Fruit fly (Drosophila melanogaster) whole organism, embryonic: Measurements from ENCODE around the gene Ns4.

Experiments used
- Atf3 ChIP-seq: fragments of 200-800 bp; sonication (Bioruptor generic); optimal IDR thresholded peaks from 3 replicates; lab custom pipeline; 2016; ENCODE audit warnings: missing biosample characterization, missing genetic modification characterization
- CG10431 ChIP-seq: fragments of 200-800 bp; sonication (Bioruptor generic); optimal IDR thresholded peaks from 3 replicates; lab custom pipeline; 2018; ENCODE audit warnings: missing biosample characterization, mild to moderate bottlenecking, missing genetic modification characterization
- CG10959 ChIP-seq: fragments of 200-800 bp; sonication (Bioruptor generic); IDR thresholded peaks from 2 replicates; pipeline ENCODE4 v1.3.6; 2022; ENCODE audit warnings: missing biosample characterization, missing genetic modification characterization
- CG11456 ChIP-seq: fragments of 200-800 bp; sonication (Bioruptor generic); IDR thresholded peaks from 3 replicates; pipeline ENCODE4 v1.3.6; 2022; ENCODE audit warnings: missing biosample characterization, missing genetic modification characterization
- CG11695 ChIP-seq: fragments of 200-800 bp; sonication (Bioruptor generic); IDR thresholded peaks from 3 replicates; pipeline ENCODE4 v1.3.6; 2022; ENCODE audit warnings: missing biosample characterization, missing genetic modification characterization
- CG1233 ChIP-seq: fragments of 200-800 bp; sonication (Bioruptor generic); optimal IDR thresholded peaks from 4 replicates; lab custom pipeline; 2018; ENCODE audit warnings: missing biosample characterization, mild to moderate bottlenecking, missing genetic modification characterization
- CG13894 ChIP-seq: fragments of 200-800 bp; sonication (Bioruptor generic); optimal IDR thresholded peaks from 3 replicates; lab custom pipeline; 2018; ENCODE audit warnings: missing biosample characterization, mild to moderate bottlenecking, missing genetic modification characterization, moderate library complexity
- CG14965 ChIP-seq: fragments of 200-800 bp; sonication (Bioruptor generic); optimal IDR thresholded peaks from 2 replicates; lab custom pipeline; 2016; ENCODE audit warnings: missing biosample characterization, missing genetic modification characterization, borderline replicate concordance
- CG15073 ChIP-seq: fragments of 200-800 bp; sonication (Bioruptor generic); optimal IDR thresholded peaks from 2 replicates; lab custom pipeline; 2016; ENCODE audit warnings: missing biosample characterization, missing genetic modification characterization
- CG15514 ChIP-seq: fragments of 200-800 bp; sonication (Bioruptor generic); optimal IDR thresholded peaks from 3 replicates; lab custom pipeline; 2017; ENCODE audit warnings: missing biosample characterization, missing genetic modification characterization, mild to moderate bottlenecking, moderate library complexity, missing genetic modification reagents
- CG16815 ChIP-seq: fragments of 200-800 bp; sonication (Bioruptor generic); optimal IDR thresholded peaks from 3 replicates; lab custom pipeline; 2017; ENCODE audit warnings: missing biosample characterization, mild to moderate bottlenecking, missing genetic modification characterization
- CG2199 ChIP-seq: fragments of 200-800 bp; sonication (Bioruptor generic); IDR thresholded peaks from 3 replicates; pipeline ENCODE4 v1.3.6; 2022; ENCODE audit warnings: missing biosample characterization, missing genetic modification characterization
- CG32532 ChIP-seq: fragments of 200-800 bp; sonication (Bioruptor generic); IDR thresholded peaks from 2 replicates; pipeline ENCODE4 v1.3.6; 2022; ENCODE audit warnings: missing biosample characterization, missing genetic modification characterization
- CG32772 ChIP-seq: fragments of 200-800 bp; sonication (Bioruptor generic); IDR thresholded peaks from 2 replicates; pipeline ENCODE4 v1.3.6; 2022; ENCODE audit warnings: missing biosample characterization, missing genetic modification characterization
- CG4328 ChIP-seq: fragments of 200-800 bp; sonication (Bioruptor generic); optimal IDR thresholded peaks from 3 replicates; lab custom pipeline; 2017; ENCODE audit warnings: missing biosample characterization, missing genetic modification reagents, missing genetic modification characterization
- CG4707 ChIP-seq: fragments of 200-800 bp; sonication (Bioruptor generic); optimal IDR thresholded peaks from 2 replicates; lab custom pipeline; 2018; ENCODE audit warnings: missing biosample characterization, mild to moderate bottlenecking, missing genetic modification characterization, moderate library complexity
- CG7556 ChIP-seq: fragments of 200-800 bp; sonication (Bioruptor generic); optimal IDR thresholded peaks from 2 replicates; lab custom pipeline; 2017; ENCODE audit warnings: missing biosample characterization, mild to moderate bottlenecking, missing genetic modification characterization
- CrebB ChIP-seq: fragments of 200-800 bp; sonication (Bioruptor generic); optimal IDR thresholded peaks from 3 replicates; lab custom pipeline; 2018; ENCODE audit warnings: missing biosample characterization, mild to moderate bottlenecking, missing genetic modification characterization
- Dll ChIP-seq: fragments of 200-800 bp; sonication (Bioruptor generic); IDR thresholded peaks from 4 replicates; pipeline ENCODE4 v1.3.6; 2022; ENCODE audit warnings: missing biosample characterization, missing genetic modification characterization; ENCODE audit not compliant: partially characterized antibody
- Dp ChIP-seq: fragments of 200-800 bp; sonication (Bioruptor generic); optimal IDR thresholded peaks from 2 replicates; lab custom pipeline; 2018; ENCODE audit warnings: missing biosample characterization, mild to moderate bottlenecking, missing genetic modification characterization, moderate library complexity
- Drgx ChIP-seq: fragments of 200-800 bp; sonication (Bioruptor generic); IDR thresholded peaks from 2 replicates; pipeline ENCODE4 v1.3.6; 2022; ENCODE audit warnings: missing biosample characterization, missing genetic modification characterization
- Fer3 ChIP-seq: fragments of 200-800 bp; sonication (Bioruptor generic); optimal IDR thresholded peaks from 2 replicates; lab custom pipeline; 2018; ENCODE audit warnings: missing biosample characterization, mild to moderate bottlenecking, missing genetic modification characterization, moderate library complexity
- HHEX ChIP-seq: fragments of 200-800 bp; sonication (Bioruptor generic); optimal IDR thresholded peaks from 3 replicates; lab custom pipeline; 2017; ENCODE audit warnings: missing biosample characterization, mild to moderate bottlenecking, missing genetic modification characterization, missing genetic modification reagents
- HLH54F ChIP-seq: fragments of 200-800 bp; sonication (Bioruptor generic); optimal IDR thresholded peaks from 3 replicates; lab custom pipeline; 2016; ENCODE audit warnings: missing biosample characterization, missing genetic modification characterization
- Hmr ChIP-seq: fragments of 200-800 bp; sonication (Bioruptor generic); optimal IDR thresholded peaks from 3 replicates; lab custom pipeline; 2017; ENCODE audit warnings: mild to moderate bottlenecking, missing biosample characterization, missing genetic modification reagents, missing genetic modification characterization
- MBD-R2 ChIP-seq: fragments of 200-800 bp; sonication (Bioruptor generic); IDR thresholded peaks from 2 replicates; pipeline ENCODE4 v1.3.6; 2022; ENCODE audit warnings: missing biosample characterization, missing genetic modification characterization
- Sin3A ChIP-seq: fragments of >200 bp; optimal IDR thresholded peaks from 2 replicates; lab custom pipeline; 2018
- Sry-δ ChIP-seq: fragments of 200-800 bp; sonication (Bioruptor generic); optimal IDR thresholded peaks from 2 replicates; lab custom pipeline; 2016; ENCODE audit warnings: missing biosample characterization, missing genetic modification characterization
- ara ChIP-seq: fragments of 200-800 bp; sonication (Bioruptor generic); IDR thresholded peaks from 2 replicates; pipeline ENCODE4 v1.3.6; 2022; ENCODE audit warnings: missing biosample characterization, missing genetic modification characterization
- ash1 ChIP-seq: fragments of 200-800 bp; sonication (Bioruptor generic); optimal IDR thresholded peaks from 2 replicates; lab custom pipeline; 2018; ENCODE audit warnings: missing biosample characterization, mild to moderate bottlenecking, missing genetic modification characterization
- ato ChIP-seq: fragments of 200-800 bp; sonication (Bioruptor generic); IDR thresholded peaks from 2 replicates; pipeline ENCODE4 v1.3.6; 2022; ENCODE audit warnings: missing biosample characterization, missing genetic modification characterization; ENCODE audit not compliant: partially characterized antibody
- chm ChIP-seq: fragments of 200-800 bp; sonication (Bioruptor generic); IDR thresholded peaks from 2 replicates; pipeline ENCODE4 v1.3.6; 2022; ENCODE audit warnings: missing biosample characterization, missing genetic modification characterization
- crol ChIP-seq: fragments of 200-800 bp; sonication (Bioruptor generic); IDR thresholded peaks from 2 replicates; pipeline ENCODE4 v1.3.6; 2022; ENCODE audit warnings: missing biosample characterization, missing genetic modification characterization
- dati ChIP-seq: fragments of 200-800 bp; sonication (Bioruptor generic); IDR thresholded peaks from 2 replicates; pipeline ENCODE4 v1.3.6; 2022; ENCODE audit warnings: missing biosample characterization, missing genetic modification characterization
- exex ChIP-seq: fragments of 200-800 bp; sonication (Bioruptor generic); optimal IDR thresholded peaks from 4 replicates; lab custom pipeline; 2018; ENCODE audit warnings: missing biosample characterization, mild to moderate bottlenecking, missing genetic modification characterization, moderate library complexity
- grau ChIP-seq: fragments of 200-800 bp; optimal IDR thresholded peaks from 3 replicates; lab custom pipeline; 2019; ENCODE audit warnings: missing biosample characterization, mild to moderate bottlenecking, missing genetic modification characterization, moderate library complexity
- lbe ChIP-seq: fragments of 200-800 bp; sonication (Bioruptor generic); optimal IDR thresholded peaks from 2 replicates; lab custom pipeline; 2016; ENCODE audit warnings: missing biosample characterization, mild to moderate bottlenecking, missing genetic modification characterization
- lmd ChIP-seq: fragments of 200-800 bp; sonication (Bioruptor generic); IDR thresholded peaks from 2 replicates; pipeline ENCODE4 v1.3.6; 2022; ENCODE audit warnings: missing biosample characterization, missing genetic modification characterization
- maf-S ChIP-seq: fragments of 200-800 bp; sonication (Bioruptor generic); optimal IDR thresholded peaks from 2 replicates; lab custom pipeline; 2016; ENCODE audit warnings: missing biosample characterization, missing genetic modification characterization
- nau ChIP-seq: fragments of 200-800 bp; sonication (Bioruptor generic); optimal IDR thresholded peaks from 3 replicates; lab custom pipeline; 2017; ENCODE audit warnings: missing biosample characterization, mild to moderate bottlenecking, missing genetic modification characterization, missing genetic modification reagents
- nmo ChIP-seq: fragments of 200-800 bp; sonication (Bioruptor generic); optimal IDR thresholded peaks from 2 replicates; lab custom pipeline; 2018; ENCODE audit warnings: missing biosample characterization, mild to moderate bottlenecking, missing genetic modification characterization, moderate library complexity
- onecut ChIP-seq: fragments of 200-800 bp; sonication (Bioruptor generic); IDR thresholded peaks from 2 replicates; pipeline ENCODE4 v1.3.6; 2022; ENCODE audit warnings: missing biosample characterization, missing genetic modification characterization
- p53 ChIP-seq: fragments of 200-800 bp; sonication (Bioruptor generic); optimal IDR thresholded peaks from 2 replicates; lab custom pipeline; 2016; ENCODE audit warnings: missing biosample characterization, missing genetic modification characterization
- prd ChIP-seq, 3 experiments: fragments of >200 bp in 2 of 3; fragments of 200-800 bp in 1 of 3; sonication (Bioruptor generic) in 1 of 3; optimal IDR thresholded peaks in 2 of 3; IDR thresholded peaks in 1 of 3; 2 replicates in 2 of 3; 3 replicates in 1 of 3; pipeline versions ENCODE4 v1.3.6 to Lab custom; 2017 to 2022; ENCODE audit warnings: missing biosample characterization in 1 of 3, missing genetic modification characterization in 1 of 3
- psq ChIP-seq: fragments of 200-800 bp; sonication (Bioruptor generic); optimal IDR thresholded peaks from 2 replicates; lab custom pipeline; 2017; ENCODE audit warnings: missing biosample characterization, missing genetic modification characterization
- rib ChIP-seq: fragments of 200-800 bp; sonication (Bioruptor generic); IDR thresholded peaks from 2 replicates; pipeline ENCODE4 v1.3.6; 2022; ENCODE audit warnings: missing biosample characterization, missing genetic modification characterization
- schlank ChIP-seq: fragments of 200-800 bp; sonication (Bioruptor generic); optimal IDR thresholded peaks from 2 replicates; lab custom pipeline; 2018; ENCODE audit warnings: missing biosample characterization, mild to moderate bottlenecking, missing genetic modification characterization
- seq ChIP-seq: fragments of 200-800 bp; sonication (Bioruptor generic); IDR thresholded peaks from 2 replicates; pipeline ENCODE4 v1.3.6; 2022; ENCODE audit warnings: missing biosample characterization, missing genetic modification characterization
- slp2 ChIP-seq: fragments of 200-800 bp; sonication (Bioruptor generic); optimal IDR thresholded peaks from 2 replicates; lab custom pipeline; 2016; ENCODE audit warnings: missing biosample characterization, missing genetic modification characterization
- tap ChIP-seq: fragments of 200-800 bp; optimal IDR thresholded peaks from 3 replicates; lab custom pipeline; 2019; ENCODE audit warnings: missing biosample characterization, mild to moderate bottlenecking, missing genetic modification characterization, moderate library complexity
- tll ChIP-seq, 2 experiments: fragments of 200-800 bp in 1 of 2; fragments of >200 bp in 1 of 2; sonication (Bioruptor generic) in 1 of 2; optimal IDR thresholded peaks; 2 replicates each; lab custom pipeline; 2017 to 2019; ENCODE audit warnings: missing biosample characterization in 2 of 2, missing genetic modification characterization in 2 of 2, mild to moderate bottlenecking in 1 of 2, moderate library complexity in 1 of 2

The Ns4 gene

DNA sequence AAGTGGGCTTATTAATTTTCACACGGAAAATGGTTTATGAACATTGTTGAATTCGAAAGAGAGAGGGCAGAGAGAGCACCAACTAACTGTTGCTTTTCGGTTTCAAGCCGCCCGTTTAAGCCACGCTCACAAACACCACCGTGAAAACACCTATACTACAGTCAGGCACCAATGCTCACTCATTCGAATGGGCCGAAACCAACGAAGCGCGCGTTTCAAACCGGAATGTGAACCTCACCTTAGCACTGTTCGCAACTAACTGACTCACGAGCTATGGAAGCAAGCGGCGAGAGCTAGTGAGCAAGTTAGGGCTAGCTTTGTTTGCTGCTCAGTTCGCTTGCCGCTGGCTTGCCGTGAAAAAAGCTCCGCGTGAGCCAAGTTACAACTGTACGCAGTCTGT, 41.6 kb downstream of the Ns4 start (continued):
- TF ChIP-seq nau (GFP tag; lab: Kevin White, UChicago) (no peak), CG1233 (no peak), prd (optimal IDR thresholded peaks at IDR 0.05; lab: Kevin White, UChicago) (no peak), prd (GFP tag; IDR thresholded peaks at IDR 0.05; lab: Robert Waterston, UW) (no peak), slp2 (GFP tag; lab: Kevin White, UChicago) (no peak), exex (tag; lab: Kevin White, UChicago) (no peak), Hmr (GFP tag; lab: Kevin White, UChicago) (peak; percentile 5), ara (no peak), HLH54F (no peak), CG7556 (no peak), CG32772 (GFP tag; lab: Robert Waterston, UW) (no peak), tap (tag; lab: Kevin White, UChicago) (no peak), ash1 (GFP tag; lab: Kevin White, UChicago) (no peak), CG32532 (GFP tag; lab: Robert Waterston, UW) (peak; percentile 27; the same call in 1 of the 2 replicates), CG11456 (GFP tag; lab: Robert Waterston, UW) (no peak), grau (tag; lab: Kevin White, UChicago) (no peak), CG15514 (GFP tag; lab: Kevin White, UChicago) (peak; percentile 60), CG15073 (GFP tag; lab: Kevin White, UChicago) (no peak), rib (GFP tag; lab: Robert Waterston, UW) (peak; percentile 57; the same call in 1 of the 2 replicates), Fer3 (peak; percentile 26), lmd (GFP tag; lab: Robert Waterston, UW) (no peak), CrebB (tag; lab: Kevin White, UChicago) (peak; percentile 40), CG10431 (GFP tag; lab: Kevin White, UChicago) (no peak), Dll (GFP tag; lab: Robert Waterston, UW) (no peak), Sin3A (lab: Kevin White, UChicago) (no peak), CG16815 (GFP tag; lab: Kevin White, UChicago) (no peak), CG13894 (tag; lab: Kevin White, UChicago) (peak; percentile 41), lbe (GFP tag; lab: Kevin White, UChicago) (no peak), tll (GFP tag; optimal IDR thresholded peaks at IDR 0.05; lab: Kevin White, UChicago) (no peak), CG4328 (GFP tag; lab: Kevin White, UChicago) (no peak), MBD-R2 (GFP tag; lab: Robert Waterston, UW) (peak; percentile 21; the same call in 1 of the 2 replicates), Sry-δ (GFP tag; lab: Kevin White, UChicago) (no peak), ato (GFP tag; lab: Robert Waterston, UW) (0 out of 2 replicates have a peak, but pooled peaks have one; percentile 15), schlank (tag; lab: Kevin White, UChicago) (no peak), CG11695 (GFP tag; lab: Robert Waterston, UW) (no peak), CG4707 (GFP tag; lab: Kevin White, UChicago) (no peak), seq (no peak), crol (no peak), Atf3 (GFP tag; lab: Kevin White, UChicago) (no peak), psq (GFP tag; lab: Kevin White, UChicago) (no peak), CG14965 (GFP tag; lab: Kevin White, UChicago) (no peak), nmo (GFP tag; lab: Kevin White, UChicago) (no peak), Drgx (GFP tag; lab: Robert Waterston, UW) (peak; percentile 25; the same call in 1 of the 2 replicates), dati (GFP tag; lab: Robert Waterston, UW) (no peak), chm (GFP tag; lab: Robert Waterston, UW) (peak; percentile 74), onecut (GFP tag; lab: Robert Waterston, UW) (peak; percentile 32; the same call in 1 of the 2 replicates), CG2199 (GFP tag; lab: Robert Waterston, UW) (0 out of 3 replicates have a peak, but pooled peaks have one; percentile 71), p53 (no peak), HHEX (GFP tag; lab: Kevin White, UChicago) (no peak), CG10959 (GFP tag; lab: Robert Waterston, UW) (no peak), maf-S (GFP tag; lab: Kevin White, UChicago) (no peak), Dp (no peak)
